Worm (Caenorhabditis elegans) whole organism, L4/young adult: Measurements from ENCODE around the gene cit-1.2.

Experiments
- dao-5 ChIP-seq: sonication (generic microtip); optimal IDR thresholded peaks from 2 replicates; lab custom pipeline; 2016; ENCODE audit warnings: missing genotype, missing genetic modification characterization, moderate library complexity, missing compliant biosample characterization
- him-1 ChIP-seq: sonication (generic microtip); optimal IDR thresholded peaks from 2 replicates; lab custom pipeline; 2016; ENCODE audit warnings: missing genotype, missing genetic modification reagents, missing genetic modification characterization, missing compliant biosample characterization

DNA sequence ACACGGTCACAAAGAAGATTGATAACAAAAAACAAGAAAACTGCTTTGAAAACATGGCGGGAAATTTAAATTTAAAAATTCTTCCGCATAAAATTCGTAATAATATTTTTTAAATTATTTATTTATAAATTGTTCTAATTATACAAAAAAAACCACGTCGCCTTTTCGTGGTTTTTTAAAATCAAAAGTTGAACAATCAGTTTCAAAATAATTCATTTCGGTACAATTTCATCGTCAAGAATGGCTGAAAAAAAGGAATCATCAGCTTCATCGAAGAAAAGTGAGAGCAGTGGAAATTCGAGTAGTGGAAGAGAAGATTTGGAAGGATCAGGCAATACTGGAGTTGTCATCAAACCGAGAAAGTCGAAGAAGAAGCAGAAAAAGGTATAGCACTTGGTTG lies 41.5 kb upstream of the cit-1.2 start, which contains the start of the genes F54H12.8 and F54H12.7:
- TF ChIP-seq him-1 (tag; lab: Kevin White, UChicago) (no peak), dao-5 (tag; lab: Kevin White, UChicago) (no peak)
